Fruit fly (Drosophila melanogaster): ENCODE measurements around the gene Arl2.

Arl2 gene

dm6 chr3R:8308515-8308959 is 32.4 kb upstream of the Arl2 start, which contains the start of gene tex (continued):
- TF ChIP-seq lola (GFP tag; optimal IDR thresholded peaks at IDR 0.05), result peak in 1 of 3 experiments; percentile 49
- TF ChIP-seq CG32772 (GFP tag; IDR thresholded peaks at IDR 0.05), result no peak
- TF ChIP-seq PHDP (tag; optimal IDR thresholded peaks at IDR 0.05), result peak; percentile 9
- TF ChIP-seq btn (GFP tag; optimal IDR thresholded peaks at IDR 0.05), result no peak
- no peak for TF ChIP-seq CG11696 (GFP tag; IDR thresholded peaks at IDR 0.05)
- TF ChIP-seq Atf6 (GFP tag; IDR thresholded peaks at IDR 0.05), result no peak
- TF ChIP-seq amos (GFP tag; IDR thresholded peaks at IDR 0.05; ENCODE audit: partially characterized antibody), result peak; percentile 51
- TF ChIP-seq crc (GFP tag; optimal IDR thresholded peaks at IDR 0.05), result no peak
- no peak for TF ChIP-seq Dad (GFP tag; optimal IDR thresholded peaks at IDR 0.05)
- no peak for TF ChIP-seq NC2α (GFP tag; optimal IDR thresholded peaks at IDR 0.05)
- peak; percentile 82 for TF ChIP-seq CG2875 (GFP tag; optimal IDR thresholded peaks at IDR 0.05)
- no peak for TF ChIP-seq cato (GFP tag; optimal IDR thresholded peaks at IDR 0.05; ENCODE audit: borderline replicate concordance)
- peak; percentile 53 for TF ChIP-seq onecut (GFP tag; IDR thresholded peaks at IDR 0.05)
- no peak for TF ChIP-seq CG9609 (GFP tag; optimal IDR thresholded peaks at IDR 0.05)
- TF ChIP-seq mirr (GFP tag; optimal IDR thresholded peaks at IDR 0.05), result no peak
- TF ChIP-seq Elba2 (GFP tag; optimal IDR thresholded peaks at IDR 0.05), result no peak
- no peak for TF ChIP-seq prd (optimal IDR thresholded peaks at IDR 0.05)
- TF ChIP-seq prd (GFP tag; IDR thresholded peaks at IDR 0.05), result no peak
- no peak for TF ChIP-seq CG8281 (tag; optimal IDR thresholded peaks at IDR 0.05)
- TF ChIP-seq Mad (GFP tag; optimal IDR thresholded peaks at IDR 0.05), result no peak
- no peak for TF ChIP-seq sob (GFP tag; IDR thresholded peaks at IDR 0.05)
- TF ChIP-seq Dip2 (GFP tag; IDR thresholded peaks at IDR 0.05), result no peak
- no peak for TF ChIP-seq CG9876 (GFP tag; optimal IDR thresholded peaks at IDR 0.05)
- TF ChIP-seq CG12299 (tag; optimal IDR thresholded peaks at IDR 0.05), result peak; percentile 13
- TF ChIP-seq Tbp (GFP tag; optimal IDR thresholded peaks at IDR 0.05), result no peak
- no peak for TF ChIP-seq Drgx (GFP tag; IDR thresholded peaks at IDR 0.05)
- TF ChIP-seq CrebB (tag; optimal IDR thresholded peaks at IDR 0.05), result no peak
- TF ChIP-seq chm (GFP tag; IDR thresholded peaks at IDR 0.05), result no peak
- TF ChIP-seq otp (GFP tag; IDR thresholded peaks at IDR 0.05), result peak; percentile 29; the same call in 1 of the 3 replicates
- TF ChIP-seq yki (optimal IDR thresholded peaks at IDR 0.05), result no peak
- no peak for TF ChIP-seq eyg (GFP tag; optimal IDR thresholded peaks at IDR 0.05)
- peak; percentile 35 for TF ChIP-seq HmgD (GFP tag; optimal IDR thresholded peaks at IDR 0.05)
- no peak for TF ChIP-seq cg (GFP tag; optimal IDR thresholded peaks at IDR 0.05)
- TF ChIP-seq CG33557 (GFP tag; optimal IDR thresholded peaks at IDR 0.05), result peak; percentile 73
- no peak for TF ChIP-seq ranshi (GFP tag; IDR thresholded peaks at IDR 0.05)
- no peak for TF ChIP-seq CG10321 (GFP tag; IDR thresholded peaks at IDR 0.05)
- peak; percentile 68 for TF ChIP-seq CG15696 (tag; optimal IDR thresholded peaks at IDR 0.05)
- no peak for TF ChIP-seq sisA (GFP tag; IDR thresholded peaks at IDR 0.05)
- peak; percentile 67 for TF ChIP-seq CG6813 (GFP tag; optimal IDR thresholded peaks at IDR 0.05)
- no peak for TF ChIP-seq Dbx (GFP tag; IDR thresholded peaks at IDR 0.05)
- no peak for TF ChIP-seq CG30403 (GFP tag; optimal IDR thresholded peaks at IDR 0.05)
- no peak for TF ChIP-seq B-H1 (GFP tag; IDR thresholded peaks at IDR 0.05)
- TF ChIP-seq Mes4 (GFP tag; optimal IDR thresholded peaks at IDR 0.05), result peak; percentile 35
- TF ChIP-seq lov (optimal IDR thresholded peaks at IDR 0.05), result no peak
- TF ChIP-seq lov (GFP tag; IDR thresholded peaks at IDR 0.05), result no peak
- no peak for TF ChIP-seq Sox102F (GFP tag; optimal IDR thresholded peaks at IDR 0.05)
- no peak for TF ChIP-seq Hr51 (GFP tag; optimal IDR thresholded peaks at IDR 0.05)
- TF ChIP-seq slbo (GFP tag; IDR thresholded peaks at IDR 0.05), result no peak
- TF ChIP-seq CG13775 (GFP tag; optimal IDR thresholded peaks at IDR 0.05), result no peak
- TF ChIP-seq CG7745 (tag; optimal IDR thresholded peaks at IDR 0.05), result peak; percentile 24
- TF ChIP-seq CG4617 (GFP tag; optimal IDR thresholded peaks at IDR 0.05; ENCODE audit: borderline replicate concordance), result no peak
- no peak for TF ChIP-seq Ssrp (tag; optimal IDR thresholded peaks at IDR 0.05)
- TF ChIP-seq CG2129 (GFP tag; IDR thresholded peaks at IDR 0.05; ENCODE audit: partially characterized antibody), result no peak

Data from whole organism, embryonic.